Fruit fly (Drosophila melanogaster): ENCODE data around the gene LKRSDH.

Gene LKRSDH

DNA sequence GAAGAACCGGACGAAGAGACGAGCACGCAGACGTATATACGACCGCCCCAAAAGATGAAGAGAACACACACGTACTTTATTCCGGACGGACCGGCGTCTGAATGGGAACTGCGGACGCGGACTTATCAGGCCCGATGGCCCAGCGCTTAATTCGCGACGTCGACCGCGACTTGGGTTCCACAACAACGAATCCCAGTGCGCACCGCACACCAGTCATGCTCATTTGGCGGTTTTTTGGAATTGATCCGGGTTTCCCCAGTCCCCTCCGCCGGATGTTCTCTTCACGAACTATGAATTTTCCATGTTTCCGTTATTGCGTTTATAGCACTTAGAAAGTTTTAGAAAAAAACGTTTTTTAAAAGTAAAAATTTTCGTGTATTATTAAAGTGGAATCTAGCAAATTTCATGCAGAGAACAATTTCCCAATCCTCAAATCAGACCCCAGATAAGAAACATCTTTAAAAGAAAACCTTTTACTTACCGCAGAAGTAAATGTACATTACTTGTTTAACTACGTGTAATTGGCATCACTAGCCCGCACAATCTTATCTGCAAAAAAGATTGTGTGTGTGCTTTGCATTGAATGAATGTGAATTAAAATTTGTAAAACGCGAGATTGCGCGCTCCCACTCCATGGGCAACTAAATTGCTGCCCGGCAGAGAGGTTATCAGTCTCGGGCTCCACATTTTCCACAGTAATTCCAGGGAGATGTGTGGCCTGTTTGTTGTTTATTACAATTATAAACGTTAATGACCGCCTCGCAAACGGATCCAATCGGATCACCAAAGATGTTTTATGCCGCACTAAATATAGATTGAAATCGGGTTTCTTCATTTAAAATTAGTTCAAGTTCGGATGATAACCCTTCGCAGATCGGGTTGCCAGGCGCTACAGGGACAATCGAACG is 5.1 kb downstream of the LKRSDH start, which contains the start of gene CG7149 (continued):
- peak; percentile 83 for TF ChIP-seq CG17385 (GFP tag; optimal IDR thresholded peaks at IDR 0.05)
- TF ChIP-seq Pdp1 (GFP tag; optimal IDR thresholded peaks at IDR 0.05): peak in 1 of 2 experiments; percentile 23
- TF ChIP-seq CG11723 (GFP tag; optimal IDR thresholded peaks at IDR 0.05): no peak
- TF ChIP-seq Optix (GFP tag; IDR thresholded peaks at IDR 0.05): no peak
- TF ChIP-seq ATbp (GFP tag; optimal IDR thresholded peaks at IDR 0.05): no peak
- TF ChIP-seq lov (optimal IDR thresholded peaks at IDR 0.05): no peak
- 0 out of 3 replicates have a peak, but pooled peaks have one; percentile 9 for TF ChIP-seq lov (GFP tag; IDR thresholded peaks at IDR 0.05)
- TF ChIP-seq Ets65A (GFP tag): peak; percentile 6
- no peak for TF ChIP-seq yki (optimal IDR thresholded peaks at IDR 0.05)
- TF ChIP-seq mirr (GFP tag; optimal IDR thresholded peaks at IDR 0.05): peak; percentile 96
- TF ChIP-seq Sry-δ (GFP tag; optimal IDR thresholded peaks at IDR 0.05): no peak
- peak; percentile 83 for TF ChIP-seq Med (GFP tag)
- peak; percentile 16 for TF ChIP-seq CG8281 (tag; optimal IDR thresholded peaks at IDR 0.05)
- TF ChIP-seq CG10654 (GFP tag; optimal IDR thresholded peaks at IDR 0.05): no peak
- peak; percentile 21 for TF ChIP-seq Hsf (GFP tag; optimal IDR thresholded peaks at IDR 0.05)
- TF ChIP-seq grau (tag; optimal IDR thresholded peaks at IDR 0.05): peak; percentile 13
- peak; percentile 9 for TF ChIP-seq D19A (tag; optimal IDR thresholded peaks at IDR 0.05)
- no peak for TF ChIP-seq E2f1 (GFP tag; IDR thresholded peaks at IDR 0.05)
- TF ChIP-seq CG12104 (GFP tag; optimal IDR thresholded peaks at IDR 0.05): no peak
- no peak for TF ChIP-seq repo (GFP tag; optimal IDR thresholded peaks at IDR 0.05)
- TF ChIP-seq Mad (GFP tag; optimal IDR thresholded peaks at IDR 0.05): no peak
- peak; percentile 33 for TF ChIP-seq Meics (GFP tag; optimal IDR thresholded peaks at IDR 0.05)
- TF ChIP-seq gsb (GFP tag; IDR thresholded peaks at IDR 0.05): no peak
- TF ChIP-seq exex (tag; optimal IDR thresholded peaks at IDR 0.05): peak; percentile 91
- no peak for TF ChIP-seq CG1832 (GFP tag; optimal IDR thresholded peaks at IDR 0.05)
- TF ChIP-seq CG2889 (GFP tag; IDR thresholded peaks at IDR 0.05): no peak
- no peak for TF ChIP-seq CG6175 (GFP tag; IDR thresholded peaks at IDR 0.05)
- TF ChIP-seq CG6683 (GFP tag; optimal IDR thresholded peaks at IDR 0.05): no peak
- TF ChIP-seq PHDP (tag; optimal IDR thresholded peaks at IDR 0.05): no peak
- no peak for TF ChIP-seq Xrp1 (GFP tag; IDR thresholded peaks at IDR 0.05)
- TF ChIP-seq her (GFP tag; optimal IDR thresholded peaks at IDR 0.05): no peak
- no peak for TF ChIP-seq Oli (tag; optimal IDR thresholded peaks at IDR 0.05)
- no peak for TF ChIP-seq kni (GFP tag; optimal IDR thresholded peaks at IDR 0.05)
- no peak for TF ChIP-seq CG18476 (GFP tag; optimal IDR thresholded peaks at IDR 0.05)
- TF ChIP-seq NfI (GFP tag; optimal IDR thresholded peaks at IDR 0.05): no peak
- TF ChIP-seq CG12071 (GFP tag; optimal IDR thresholded peaks at IDR 0.05): no peak
- TF ChIP-seq disco-r (GFP tag; optimal IDR thresholded peaks at IDR 0.05): no peak
- no peak for TF ChIP-seq CG8089 (GFP tag; optimal IDR thresholded peaks at IDR 0.05)
- TF ChIP-seq Ptx1 (GFP tag; IDR thresholded peaks at IDR 0.05): no peak
- TF ChIP-seq ham (GFP tag; IDR thresholded peaks at IDR 0.05): no peak
- no peak for TF ChIP-seq hbn (GFP tag; IDR thresholded peaks at IDR 0.05; ENCODE audit: partially characterized antibody)
- TF ChIP-seq Dp (GFP tag; optimal IDR thresholded peaks at IDR 0.05): no peak
- TF ChIP-seq Drgx (GFP tag; IDR thresholded peaks at IDR 0.05): no peak
- no peak for TF ChIP-seq cato (GFP tag; optimal IDR thresholded peaks at IDR 0.05; ENCODE audit: borderline replicate concordance)
- TF ChIP-seq fd102C (GFP tag; optimal IDR thresholded peaks at IDR 0.05): no peak
- 0 out of 2 replicates have a peak, but pooled peaks have one; percentile 11 for TF ChIP-seq rib (GFP tag; IDR thresholded peaks at IDR 0.05)
- no peak for TF ChIP-seq Oaz (GFP tag; IDR thresholded peaks at IDR 0.05)
- peak; percentile 20 for TF ChIP-seq CG2678 (tag; optimal IDR thresholded peaks at IDR 0.05)
- TF ChIP-seq CG18599 (GFP tag; optimal IDR thresholded peaks at IDR 0.05): peak; percentile 39
- peak in 1 of 2 experiments; percentile 2 for TF ChIP-seq dpn (GFP tag; optimal IDR thresholded peaks at IDR 0.05)
